Worm (Caenorhabditis elegans) whole organism, L4/young adult: ENCODE results near the gene F07D3.3.

Source experiments
- W03F9.2 ChIP-seq: fragments of 150-350 bp; optimal IDR thresholded peaks from 2 replicates; lab custom pipeline; 2014; ENCODE audit warnings: missing biosample characterization, missing genetic modification characterization
- dao-5 ChIP-seq: sonication (generic microtip); optimal IDR thresholded peaks from 2 replicates; lab custom pipeline; 2016; ENCODE audit warnings: missing genotype, missing genetic modification characterization, moderate library complexity, missing compliant biosample characterization
- him-1 ChIP-seq: sonication (generic microtip); optimal IDR thresholded peaks from 2 replicates; lab custom pipeline; 2016; ENCODE audit warnings: missing genotype, missing genetic modification reagents, missing genetic modification characterization, missing compliant biosample characterization

F07D3.3 gene

DNA sequence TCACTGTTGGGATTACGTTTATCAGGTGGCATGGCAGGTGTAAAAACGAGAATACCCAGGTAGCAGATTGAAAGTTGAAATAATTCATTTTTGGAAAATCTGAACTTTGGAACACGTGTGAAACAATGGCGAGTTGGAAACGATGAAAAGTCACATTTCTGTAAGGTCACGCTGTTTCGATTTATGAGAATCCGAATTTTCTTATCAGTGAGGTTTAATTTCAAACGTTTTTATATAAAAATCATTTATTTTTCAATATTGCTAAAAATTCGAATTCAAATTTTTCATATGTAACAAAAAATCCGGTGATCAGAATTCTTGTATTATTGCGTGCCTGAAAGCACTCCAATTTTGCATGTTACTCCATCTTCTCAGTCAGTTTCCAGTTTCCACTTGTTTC is at the start of gene F07D3.3:
Gene F07D3.3, minus strand, starts transcription at position 101 of the 400 bp plus-strand sequence.
- TF ChIP-seq him-1 (tag; lab: Kevin White, UChicago) = no peak
- no peak for TF ChIP-seq W03F9.2
- TF ChIP-seq dao-5 (tag; lab: Kevin White, UChicago) = no peak

DNA sequence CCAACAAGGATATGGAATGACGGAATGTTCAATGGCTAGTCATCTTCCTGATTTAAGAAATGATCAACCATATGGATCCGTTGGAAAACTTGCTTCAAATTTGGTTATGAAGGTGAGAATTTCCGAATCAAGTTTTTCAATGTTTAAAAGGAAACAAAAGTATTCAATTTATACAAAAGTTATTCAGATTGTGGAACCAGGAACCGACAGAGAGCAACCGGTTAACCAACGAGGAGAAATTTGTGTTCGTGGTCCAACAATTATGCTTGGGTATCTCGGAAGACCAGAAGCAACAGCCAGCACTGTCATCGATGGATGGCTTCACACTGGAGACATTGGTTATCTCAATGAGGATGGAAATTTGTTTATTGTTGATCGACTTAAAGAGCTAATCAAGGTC is 47.1 kb upstream of the F07D3.3 start:
- TF ChIP-seq him-1 (tag; lab: Kevin White, UChicago) = no peak
- TF ChIP-seq W03F9.2 = no peak
- TF ChIP-seq dao-5 (tag; lab: Kevin White, UChicago) = no peak

DNA sequence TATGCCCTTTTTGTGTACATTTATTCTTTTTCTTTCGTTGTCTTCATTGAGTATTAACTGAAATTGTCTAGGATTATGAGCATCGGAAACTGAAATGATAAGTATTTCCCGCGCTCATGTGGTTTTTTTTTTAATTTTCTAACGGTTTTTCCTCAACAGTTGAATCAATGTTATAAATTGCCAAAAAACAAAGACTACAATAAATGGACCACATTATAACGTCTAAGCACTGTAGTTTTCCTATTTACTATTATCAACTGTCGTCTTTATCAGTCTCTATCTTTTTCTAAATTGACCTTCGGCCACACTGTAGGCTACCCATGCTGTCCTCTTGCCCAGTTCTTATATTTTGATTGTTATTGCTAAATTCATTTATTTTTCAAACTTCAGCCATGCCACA is 45.2 kb upstream of the F07D3.3 start, which contains the start of gene acs-14:
Gene acs-14, plus strand, starts transcription at position 391 of the 400 bp plus-strand sequence.
- TF ChIP-seq him-1 (tag; lab: Kevin White, UChicago) (no peak), W03F9.2 (no peak), dao-5 (tag; lab: Kevin White, UChicago) (no peak)

DNA sequence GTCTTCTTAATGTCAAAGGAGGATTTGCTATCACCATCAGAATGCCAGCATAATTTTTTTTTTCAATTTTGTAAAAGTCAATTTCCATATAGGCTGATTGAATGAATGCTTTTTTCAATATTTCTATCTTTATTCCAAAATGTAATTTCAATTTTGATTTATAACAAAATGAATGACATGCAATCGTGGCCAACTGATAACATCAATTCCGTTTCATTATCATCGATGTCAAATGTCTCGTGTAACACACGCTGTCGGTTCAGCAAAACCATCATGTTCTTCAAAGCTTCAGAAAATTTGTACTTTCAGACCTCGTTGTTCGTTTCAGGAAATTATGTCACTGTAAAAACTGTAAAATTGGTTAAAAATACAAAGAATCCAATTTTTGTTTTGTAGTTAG is 44.4 kb upstream of the F07D3.3 start:
- TF ChIP-seq dao-5 (tag; lab: Kevin White, UChicago) = no peak
- TF ChIP-seq W03F9.2 = no peak
- TF ChIP-seq him-1 (tag; lab: Kevin White, UChicago) = no peak

- TF ChIP-seq dao-5 (tag; lab: Kevin White, UChicago) = no peak
- no peak for TF ChIP-seq him-1 (tag; lab: Kevin White, UChicago)
- no peak for TF ChIP-seq W03F9.2
Observed at ce11 chrV:9504474-9504960, 42.0 kb upstream of the F07D3.3 start, which contains the start of gene haao-1. Gene haao-1, plus strand, starts transcription at chrV:9504910.

DNA sequence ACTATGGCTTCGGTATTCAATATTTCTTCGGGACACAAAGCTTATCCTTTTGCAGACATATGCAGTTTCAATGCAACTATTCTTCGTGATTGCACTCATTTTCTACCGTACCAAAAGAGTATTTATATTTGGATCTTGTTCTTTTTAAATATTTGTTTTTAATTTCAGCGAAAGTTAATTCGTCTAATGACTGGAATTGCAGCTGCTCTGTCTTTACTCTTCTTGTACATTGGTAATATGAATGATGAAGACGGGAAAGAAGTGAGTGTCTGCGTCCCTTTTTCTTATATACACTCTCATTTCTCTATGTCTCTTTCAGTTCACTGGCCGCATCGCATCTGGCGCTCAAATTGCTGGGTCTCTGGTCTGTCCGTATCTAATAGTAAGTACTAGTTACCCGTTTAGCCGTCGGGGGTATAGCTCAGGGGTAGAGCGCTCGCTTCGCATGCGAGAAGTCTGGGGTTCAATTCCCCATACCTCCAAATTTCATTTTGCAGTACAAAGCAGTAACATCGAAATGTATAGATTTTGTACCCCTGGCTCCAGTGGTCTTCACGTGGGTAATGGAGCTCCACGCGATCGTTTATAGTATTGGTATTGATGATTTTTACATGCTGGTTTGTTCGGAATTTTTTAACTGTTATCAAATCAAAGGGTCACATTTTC is 40.8 kb upstream of the F07D3.3 start:
- TF ChIP-seq him-1 (tag; lab: Kevin White, UChicago) (peak; percentile 47), dao-5 (tag; lab: Kevin White, UChicago) (peak; percentile 55), W03F9.2 (peak; percentile 14)

ce11 chrV:9500826-9501451 is 38.4 kb upstream of the F07D3.3 start, which contains the start of gene swt-5:
Gene swt-5, plus strand, starts transcription at chrV:9501401.
- TF ChIP-seq W03F9.2 = no peak

ce11 chrV:9499295-9499694 is 36.8 kb upstream of the F07D3.3 start:
- TF ChIP-seq W03F9.2 (no peak), dao-5 (tag; lab: Kevin White, UChicago) (no peak), him-1 (tag; lab: Kevin White, UChicago) (no peak)

- TF ChIP-seq dao-5 (tag; lab: Kevin White, UChicago) (no peak), him-1 (tag; lab: Kevin White, UChicago) (no peak), W03F9.2 (no peak)
Observed at ce11 chrV:9496742-9497141, 34.2 kb upstream of the F07D3.3 start, which contains the start of gene gsnl-1. Gene gsnl-1, plus strand, starts transcription at chrV:9497042.

- no peak for TF ChIP-seq dao-5 (tag; lab: Kevin White, UChicago)
- no peak for TF ChIP-seq W03F9.2
- no peak for TF ChIP-seq him-1 (tag; lab: Kevin White, UChicago)
Observed at ce11 chrV:9492460-9492859, 30.0 kb upstream of the F07D3.3 start.

ce11 chrV:9491440-9492160 is 29.1 kb upstream of the F07D3.3 start, which contains the start of gene K06A4.7:
Gene K06A4.7, minus strand, starts transcription at chrV:9491490.
- no peak for TF ChIP-seq dao-5 (tag; lab: Kevin White, UChicago)
- TF ChIP-seq him-1 (tag; lab: Kevin White, UChicago) = no peak
- TF ChIP-seq W03F9.2 = no peak

DNA sequence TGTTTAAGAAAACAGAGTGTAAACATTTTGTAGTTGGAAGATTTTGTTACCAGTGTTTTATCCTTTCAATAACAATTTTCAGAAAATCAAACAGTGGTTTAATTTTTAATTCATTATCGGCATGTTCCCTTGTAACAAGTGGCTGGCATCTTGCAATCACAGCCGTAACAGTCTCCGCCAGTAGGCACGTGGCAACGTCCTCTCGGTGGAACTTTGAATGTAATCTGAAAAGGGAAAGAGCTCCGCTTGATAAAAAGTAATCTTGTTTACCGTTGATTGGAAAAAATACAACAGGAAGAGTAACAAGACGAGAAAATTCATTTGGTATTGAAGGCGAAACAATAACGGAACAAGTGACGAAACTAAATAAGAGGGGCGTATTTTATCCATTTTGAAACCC is 26.9 kb upstream of the F07D3.3 start, which contains the start of gene K06A4.10:
Gene K06A4.10, minus strand, starts transcription at position 390 of the 400 bp plus-strand sequence.
- no peak for TF ChIP-seq W03F9.2
- no peak for TF ChIP-seq dao-5 (tag; lab: Kevin White, UChicago)
- no peak for TF ChIP-seq him-1 (tag; lab: Kevin White, UChicago)

ce11 chrV:9485508-9485907 is 23.0 kb upstream of the F07D3.3 start:
- TF ChIP-seq W03F9.2 = no peak
- no peak for TF ChIP-seq dao-5 (tag; lab: Kevin White, UChicago)
- TF ChIP-seq him-1 (tag; lab: Kevin White, UChicago) = no peak
